Worm (Caenorhabditis elegans) whole organism, L3 larva: Measurements from ENCODE around the gene R10E8.3.

ENCODE experiments used
- R02D3.7 ChIP-seq: fragments of 150-350 bp; optimal IDR thresholded peaks from 2 replicates; lab custom pipeline; 2014; ENCODE audit warnings: missing biosample characterization, missing genetic modification characterization
- ama-1 ChIP-seq: fragments of 150-350 bp; optimal IDR thresholded peaks from 2 replicates; lab custom pipeline; 2018
- ceh-82 ChIP-seq: fragments of 150-350 bp; optimal IDR thresholded peaks from 2 replicates; lab custom pipeline; 2014; ENCODE audit warnings: missing biosample characterization, missing genetic modification characterization
- daf-12 ChIP-seq: fragments of 150-350 bp; optimal IDR thresholded peaks from 2 replicates; lab custom pipeline; 2014; ENCODE audit warnings: missing biosample characterization, missing genetic modification reagents, missing genetic modification characterization
- egl-5 ChIP-seq: fragments of 150-350 bp; optimal IDR thresholded peaks from 2 replicates; lab custom pipeline; 2017; ENCODE audit warnings: missing biosample characterization, missing genetic modification reagents, missing genetic modification characterization, inconsistent platforms
- elt-1 ChIP-seq: fragments of 150-350 bp; optimal IDR thresholded peaks from 2 replicates; lab custom pipeline; 2014; ENCODE audit warnings: missing biosample characterization, missing genetic modification characterization
- elt-2 ChIP-seq: sonication (generic microtip); optimal IDR thresholded peaks from 2 replicates; lab custom pipeline; 2016; ENCODE audit warnings: missing genetic modification reagents, mild to moderate bottlenecking, missing genetic modification characterization, missing compliant biosample characterization
- eor-1 ChIP-seq, 2 experiments: fragments of 150-350 bp; optimal IDR thresholded peaks; 2 replicates each; lab custom pipeline; 2014 to 2018; ENCODE audit warnings: missing biosample characterization in 2 of 2, missing genetic modification characterization in 2 of 2
- fkh-10 ChIP-seq: sonication (generic microtip); optimal IDR thresholded peaks from 2 replicates; lab custom pipeline; 2017; ENCODE audit warnings: missing biosample characterization, missing genetic modification reagents, missing genetic modification characterization
- fkh-2 ChIP-seq: fragments of 150-350 bp; optimal IDR thresholded peaks from 2 replicates; lab custom pipeline; 2014; ENCODE audit warnings: missing biosample characterization, missing genetic modification reagents, missing genetic modification characterization
- hmg-11 ChIP-seq: sonication (generic microtip); optimal IDR thresholded peaks from 2 replicates; lab custom pipeline; 2016; ENCODE audit warnings: missing genetic modification characterization, missing compliant biosample characterization
- lin-15B ChIP-seq: fragments of 150-350 bp; optimal IDR thresholded peaks from 2 replicates; lab custom pipeline; 2014; ENCODE audit warnings: missing biosample characterization, missing genetic modification characterization
- lin-39 ChIP-seq: fragments of 150-350 bp; optimal IDR thresholded peaks from 2 replicates; lab custom pipeline; 2018; ENCODE audit warnings: missing biosample characterization, missing genetic modification reagents, missing genetic modification characterization
- lsy-12 ChIP-seq: sonication (generic microtip); optimal IDR thresholded peaks from 2 replicates; lab custom pipeline; 2016; ENCODE audit warnings: mild to moderate bottlenecking, missing genetic modification characterization, missing compliant biosample characterization
- mdl-1 ChIP-seq: fragments of 150-350 bp; optimal IDR thresholded peaks from 2 replicates; lab custom pipeline; 2014; ENCODE audit warnings: missing biosample characterization, missing genetic modification characterization
- mml-1 ChIP-seq: fragments of 150-350 bp; sonication (generic microtip); optimal IDR thresholded peaks from 3 replicates; lab custom pipeline; 2014; ENCODE audit warnings: missing biosample characterization, missing genetic modification characterization
- nhr-11 ChIP-seq: fragments of 150-350 bp; optimal IDR thresholded peaks from 2 replicates; lab custom pipeline; 2014; ENCODE audit warnings: missing biosample characterization, missing genetic modification characterization
- nhr-12 ChIP-seq: fragments of 150-350 bp; optimal IDR thresholded peaks from 2 replicates; lab custom pipeline; 2014; ENCODE audit warnings: missing biosample characterization, missing genetic modification characterization
- nhr-23 ChIP-seq: fragments of 150-350 bp; optimal IDR thresholded peaks from 2 replicates; lab custom pipeline; 2014; ENCODE audit warnings: missing biosample characterization, missing genetic modification reagents, missing genetic modification characterization
- nhr-237 ChIP-seq: fragments of 150-350 bp; optimal IDR thresholded peaks from 2 replicates; lab custom pipeline; 2014; ENCODE audit warnings: missing biosample characterization, missing genetic modification characterization
- nhr-25 ChIP-seq: sonication (generic microtip); optimal IDR thresholded peaks from 2 replicates; lab custom pipeline; 2017; ENCODE audit warnings: missing biosample characterization, missing genetic modification characterization
- nhr-28 ChIP-seq: fragments of 150-350 bp; optimal IDR thresholded peaks from 2 replicates; lab custom pipeline; 2014; ENCODE audit warnings: missing biosample characterization, missing genetic modification characterization
- nhr-43 ChIP-seq: sonication (generic microtip); optimal IDR thresholded peaks from 2 replicates; lab custom pipeline; 2016; ENCODE audit warnings: mild to moderate bottlenecking, missing genetic modification characterization, missing compliant biosample characterization; ENCODE audit not compliant: poor library complexity, severe bottlenecking
- nhr-67 ChIP-seq: fragments of 150-350 bp; optimal IDR thresholded peaks from 2 replicates; lab custom pipeline; 2014; ENCODE audit warnings: missing biosample characterization, missing genetic modification characterization
- nhr-76 ChIP-seq: fragments of 150-350 bp; sonication (generic microtip); optimal IDR thresholded peaks from 5 replicates; lab custom pipeline; 2014; ENCODE audit warnings: missing biosample characterization, missing genetic modification characterization
- pha-4 ChIP-seq: fragments of 150-350 bp; optimal IDR thresholded peaks from 2 replicates; lab custom pipeline; 2014; ENCODE audit warnings: missing biosample characterization, missing genetic modification reagents, missing genetic modification characterization
- pqm-1 ChIP-seq: fragments of 150-350 bp; optimal IDR thresholded peaks from 2 replicates; lab custom pipeline; 2017; ENCODE audit warnings: missing biosample characterization, missing genetic modification characterization, inconsistent platforms
- sea-2 ChIP-seq: fragments of 150-350 bp; sonication (generic microtip); optimal IDR thresholded peaks from 4 replicates; lab custom pipeline; 2014; ENCODE audit warnings: missing biosample characterization, missing genetic modification reagents, missing genetic modification characterization
- skn-1 ChIP-seq: fragments of 150-350 bp; optimal IDR thresholded peaks from 2 replicates; lab custom pipeline; 2014; ENCODE audit warnings: missing biosample characterization, missing genetic modification characterization
- unc-39 ChIP-seq: sonication (generic microtip); optimal IDR thresholded peaks from 4 replicates; lab custom pipeline; 2017; ENCODE audit warnings: missing biosample characterization, missing genetic modification characterization
- unc-62 ChIP-seq: fragments of 150-350 bp; sonication (generic microtip); optimal IDR thresholded peaks from 4 replicates; lab custom pipeline; 2014; ENCODE audit warnings: missing biosample characterization, missing genetic modification reagents, missing genetic modification characterization
- zag-1 ChIP-seq: fragments of 150-350 bp; optimal IDR thresholded peaks from 2 replicates; lab custom pipeline; 2014; ENCODE audit warnings: missing biosample characterization, missing genetic modification characterization
- ztf-11 ChIP-seq: fragments of 150-350 bp; optimal IDR thresholded peaks from 2 replicates; lab custom pipeline; 2014; ENCODE audit warnings: missing biosample characterization, missing genetic modification characterization
- ztf-4 ChIP-seq: fragments of 150-350 bp; optimal IDR thresholded peaks from 2 replicates; lab custom pipeline; 2014; ENCODE audit warnings: missing biosample characterization, missing genetic modification characterization

The R10E8.3 gene

ce11 chrV:18236714-18237288 is at the start of gene R10E8.3:
Gene R10E8.3 (minus strand): TSS chrV:18236764.
- TF ChIP-seq hmg-11 (tag; lab: Kevin White, UChicago) = no peak
- no peak for TF ChIP-seq lin-39
- peak; percentile 53 for TF ChIP-seq elt-2 (tag; lab: Kevin White, UChicago)
- peak; percentile 43 for TF ChIP-seq pqm-1 (tag; lab: Kevin White, UChicago)

- TF ChIP-seq nhr-28 (tag; lab: Kevin White, UChicago) (no peak), eor-1 (tag; optimal IDR thresholded peaks at IDR 0.05; lab: Kevin White, UChicago) (no peak), fkh-2 (no peak), mdl-1 (tag; lab: Kevin White, UChicago) (no peak)
Observed at ce11 chrV:18282597-18282996, 46.0 kb upstream of the R10E8.3 start, which contains the start of gene clec-247. Gene clec-247 (plus strand): TSS chrV:18282897.

DNA sequence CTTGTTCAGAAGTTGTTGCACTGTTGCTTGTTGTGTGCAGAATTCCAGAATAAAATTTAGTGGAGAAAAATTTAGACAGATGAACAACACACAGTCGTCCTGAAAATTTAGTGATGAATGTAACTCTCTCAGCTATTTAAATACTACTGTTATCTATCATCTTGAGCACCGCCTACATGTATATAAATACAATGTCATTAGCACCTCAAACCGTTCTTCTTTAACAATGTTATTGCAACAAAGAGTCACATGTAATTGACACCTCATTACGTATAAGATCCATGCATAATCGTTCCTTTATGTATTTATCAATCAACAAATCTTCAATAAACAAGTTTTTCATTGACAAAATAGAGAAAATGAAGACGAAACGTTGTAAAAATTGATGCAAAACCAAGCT is 44.2 kb upstream of the R10E8.3 start, which contains the start of gene Y51A2A.16:
TSS of gene Y51A2A.16 (minus strand) at position 101 of the 400 bp plus-strand sequence.
- no peak for TF ChIP-seq mml-1 (tag; lab: Kevin White, UChicago)
- TF ChIP-seq elt-1 = no peak
- no peak for TF ChIP-seq nhr-76 (tag; lab: Kevin White, UChicago)
- TF ChIP-seq ceh-82 (tag; lab: Kevin White, UChicago) = no peak
- no peak for TF ChIP-seq nhr-23 (tag; lab: Kevin White, UChicago)
- no peak for TF ChIP-seq zag-1
- TF ChIP-seq unc-39 (tag; lab: Kevin White, UChicago) = no peak
- TF ChIP-seq fkh-10 = no peak
- no peak for TF ChIP-seq egl-5 (tag; lab: Kevin White, UChicago)
- no peak for TF ChIP-seq daf-12
- no peak for TF ChIP-seq lin-39
- TF ChIP-seq fkh-2 = no peak
- TF ChIP-seq ztf-11 (tag; lab: Kevin White, UChicago) = no peak
- TF ChIP-seq nhr-11 (tag; lab: Kevin White, UChicago) = no peak
- no peak for TF ChIP-seq lsy-12 (tag; lab: Kevin White, UChicago)
- no peak for TF ChIP-seq nhr-12 (tag; lab: Kevin White, UChicago)
- TF ChIP-seq unc-62 = no peak
- TF ChIP-seq, all 47 proteins: peak for 0

DNA sequence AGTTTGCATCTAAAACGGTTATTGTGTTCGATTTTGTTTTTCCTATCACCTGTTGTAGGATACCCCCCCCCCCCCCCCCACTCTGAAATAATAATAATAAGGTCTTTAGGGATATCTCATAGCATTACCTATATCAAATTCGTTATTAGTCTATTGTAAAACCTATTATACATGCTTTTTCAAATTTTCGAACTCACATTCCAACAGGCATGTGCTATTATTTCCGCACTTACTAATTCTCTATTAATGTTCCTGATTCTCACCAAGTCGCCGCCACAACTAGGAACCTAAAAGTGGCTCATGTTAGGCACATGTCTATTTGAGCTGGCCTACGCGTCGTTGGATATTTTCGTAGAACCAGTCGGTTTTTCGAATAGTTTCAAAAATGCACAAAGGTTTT is 33.8 kb upstream of the R10E8.3 start, which contains the start of gene Y37H2C.4:
TSS of gene Y37H2C.4 (plus strand) at position 301 of the 400 bp plus-strand sequence.
- TF ChIP-seq pha-4 (no peak), nhr-28 (tag; lab: Kevin White, UChicago) (no peak), nhr-76 (tag; lab: Kevin White, UChicago) (no peak), daf-12 (no peak), nhr-11 (tag; lab: Kevin White, UChicago) (no peak), lin-15B (tag; lab: Kevin White, UChicago) (no peak), ceh-82 (tag; lab: Kevin White, UChicago) (no peak), elt-1 (no peak), pqm-1 (tag; lab: Kevin White, UChicago) (no peak), unc-62 (no peak), nhr-67 (tag; lab: Kevin White, UChicago) (no peak), nhr-12 (tag; lab: Kevin White, UChicago) (no peak)
- TF ChIP-seq, all 47 proteins: peak for 0

DNA sequence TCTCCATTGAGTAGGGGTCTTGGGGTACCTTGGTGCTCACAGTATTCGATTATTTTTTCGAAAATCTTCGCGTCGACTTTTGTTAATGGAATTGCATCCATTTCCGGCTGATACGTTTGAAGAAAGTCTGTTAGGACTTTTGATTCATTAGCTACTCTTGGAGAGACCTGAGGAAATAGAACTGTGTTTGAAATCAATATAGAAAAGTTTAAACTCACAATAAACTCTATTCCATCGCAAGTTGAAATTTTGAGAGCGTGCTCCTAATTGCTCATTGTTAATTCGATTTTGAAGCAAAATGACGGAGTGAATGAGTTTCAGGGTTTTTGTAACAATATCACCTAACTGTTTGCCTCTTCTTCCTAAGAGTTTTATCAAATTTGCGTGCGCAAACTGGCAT is 33.3 kb upstream of the R10E8.3 start, which contains the start of gene skr-6:
TSS of gene skr-6 (minus strand) at position 101 of the 400 bp plus-strand sequence.
- no peak for TF ChIP-seq ztf-4
- TF ChIP-seq unc-39 (tag; lab: Kevin White, UChicago) = no peak
- no peak for TF ChIP-seq lin-39
- no peak for TF ChIP-seq fkh-10
- TF ChIP-seq ceh-82 (tag; lab: Kevin White, UChicago) = no peak
- TF ChIP-seq nhr-67 (tag; lab: Kevin White, UChicago) = no peak
- no peak for TF ChIP-seq ama-1
- TF ChIP-seq sea-2 = no peak

DNA sequence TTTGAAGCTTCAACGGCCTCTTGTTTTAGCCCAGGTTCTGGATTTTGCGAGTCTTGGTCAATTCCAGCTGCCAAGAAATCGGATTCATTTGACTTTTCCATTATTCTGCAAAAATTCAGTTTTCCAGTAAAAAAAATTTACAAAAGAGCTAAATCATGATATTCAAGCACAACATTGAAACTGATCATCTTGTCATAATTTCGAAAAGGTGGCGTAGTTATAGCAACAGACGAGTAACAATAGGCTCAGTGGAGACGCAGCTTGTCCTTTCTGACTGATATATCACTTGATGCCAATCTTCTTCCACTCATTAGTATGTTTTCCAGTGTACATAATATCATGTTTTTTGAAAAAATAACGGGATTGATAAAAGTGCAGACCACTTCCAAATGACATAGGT is 32.2 kb upstream of the R10E8.3 start, which contains the start of gene fbxa-213:
TSS of gene fbxa-213 (minus strand) at position 101 of the 400 bp plus-strand sequence.
- TF ChIP-seq skn-1 (tag; lab: Kevin White, UChicago) = no peak
- TF ChIP-seq nhr-237 (tag; lab: Kevin White, UChicago) = no peak
- TF ChIP-seq R02D3.7 (tag; lab: Kevin White, UChicago) = no peak
- TF ChIP-seq unc-62 = no peak
- TF ChIP-seq sea-2 = no peak
- no peak for TF ChIP-seq nhr-76 (tag; lab: Kevin White, UChicago)
- TF ChIP-seq nhr-43 = no peak
- no peak for TF ChIP-seq nhr-67 (tag; lab: Kevin White, UChicago)
- TF ChIP-seq ceh-82 (tag; lab: Kevin White, UChicago) = no peak
- no peak for TF ChIP-seq ztf-4
- no peak for TF ChIP-seq zag-1
- no peak for TF ChIP-seq pqm-1 (tag; lab: Kevin White, UChicago)
- no peak for TF ChIP-seq fkh-2
- no peak for TF ChIP-seq nhr-25 (tag; lab: Kevin White, UChicago)
- no peak for TF ChIP-seq pha-4
- TF ChIP-seq lin-15B (tag; lab: Kevin White, UChicago) = no peak
